Worm (Caenorhabditis elegans): Measurements from ENCODE around the gene rog-1.
A peak's percentile ranks its signal among the peaks of the same experiment; 100 is the strongest.

The rog-1 gene

DNA sequence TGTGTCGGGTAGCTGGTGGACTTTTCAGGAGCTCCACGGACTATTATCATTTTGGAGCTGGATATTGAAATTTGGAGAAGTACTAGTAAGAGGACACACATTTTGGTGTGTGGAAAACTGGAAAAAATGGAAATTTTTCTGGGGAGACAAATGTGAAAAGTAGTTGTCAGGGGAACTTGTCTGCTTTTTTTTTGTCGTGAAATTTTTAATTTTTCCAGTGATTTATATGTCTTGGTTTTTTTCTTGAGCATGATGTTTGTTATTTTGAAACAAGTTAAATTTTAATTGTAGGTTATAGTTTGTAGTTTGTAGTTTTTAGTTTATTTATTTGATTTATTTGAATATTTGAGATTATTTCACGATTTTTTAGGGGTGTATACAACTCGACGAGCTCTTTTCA lies 10.5 kb upstream of the rog-1 start, which contains the start of gene F54D12.7:
Gene F54D12.7, minus strand, starts transcription at position 101 of the 400 bp plus-strand sequence.
- no peak for TF ChIP-seq F37B4.10 (GFP tag; IDR thresholded peaks at IDR 0.05)
- TF ChIP-seq hmg-1.2 (GFP tag; IDR thresholded peaks at IDR 0.05), result no peak
- no peak for TF ChIP-seq ccch-3 (GFP tag; optimal IDR thresholded peaks at IDR 0.05)
- TF ChIP-seq F22D6.2 (tag; optimal IDR thresholded peaks at IDR 0.05), result no peak
- TF ChIP-seq D2030.7 (GFP tag; IDR thresholded peaks at IDR 0.05), result no peak
- no peak for TF ChIP-seq F57C9.4 (tag; optimal IDR thresholded peaks at IDR 0.05)
- TF ChIP-seq ztf-6 (GFP tag; IDR thresholded peaks at IDR 0.05), result no peak
- no peak for TF ChIP-seq Y95B8A.8 (GFP tag; IDR thresholded peaks at IDR 0.05)
- no peak for TF ChIP-seq repo-1 (tag; optimal IDR thresholded peaks at IDR 0.05)
- no peak for TF ChIP-seq ama-1 (optimal IDR thresholded peaks at IDR 0.05)
- TF ChIP-seq ama-1 (GFP tag; optimal IDR thresholded peaks at IDR 0.05), result no peak
- no peak for TF ChIP-seq die-1 (tag; optimal IDR thresholded peaks at IDR 0.05)
- no peak for TF ChIP-seq ceh-79 (tag; optimal IDR thresholded peaks at IDR 0.05)

DNA sequence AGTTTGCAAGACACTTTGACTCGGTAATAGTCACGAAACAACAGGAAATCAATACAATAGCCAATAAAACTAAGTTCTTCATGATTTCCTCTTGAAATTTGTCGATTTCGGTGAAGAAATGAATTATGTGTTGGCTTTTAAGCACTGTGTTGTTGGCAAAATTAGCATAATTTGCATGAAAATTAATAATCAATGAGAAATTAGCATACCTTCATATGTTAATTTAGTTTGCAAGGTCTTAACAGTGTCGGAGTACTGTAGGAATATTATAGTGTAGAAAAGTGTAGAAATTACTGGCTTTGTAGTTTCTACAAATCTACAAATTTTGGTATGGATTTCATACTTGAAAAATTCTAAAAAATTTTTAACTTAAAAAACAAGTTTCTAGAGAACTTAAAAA lies 6.8 kb upstream of the rog-1 start, which contains the start of gene F54D12.9:
Gene F54D12.9, minus strand, starts transcription at position 101 of the 400 bp plus-strand sequence.
- no peak for TF ChIP-seq mcd-1 (GFP tag; IDR thresholded peaks at IDR 0.05)
- no peak for TF ChIP-seq F52B5.7 (tag; optimal IDR thresholded peaks at IDR 0.05)
- TF ChIP-seq F33H1.4 (GFP tag; IDR thresholded peaks at IDR 0.05), result no peak
- TF ChIP-seq tbx-9 (tag; optimal IDR thresholded peaks at IDR 0.05; ENCODE audit: borderline replicate concordance), result no peak
- TF ChIP-seq hmg-20 (GFP tag; IDR thresholded peaks at IDR 0.05), result no peak
- no peak for TF ChIP-seq dpff-1 (tag; optimal IDR thresholded peaks at IDR 0.05)
- TF ChIP-seq Y53F4B.3 (GFP tag; IDR thresholded peaks at IDR 0.05), result no peak
- no peak for TF ChIP-seq lsl-1 (GFP tag; optimal IDR thresholded peaks at IDR 0.05)
- TF ChIP-seq sptf-2 (GFP tag; optimal IDR thresholded peaks at IDR 0.05), result no peak
- TF ChIP-seq ZK185.1 (tag; optimal IDR thresholded peaks at IDR 0.05; ENCODE audit: poor library complexity, severe bottlenecking), result no peak
- no peak for TF ChIP-seq pbrm-1 (GFP tag; IDR thresholded peaks at IDR 0.05)
- no peak for TF ChIP-seq dpl-1 (GFP tag; optimal IDR thresholded peaks at IDR 0.05)
- no peak for TF ChIP-seq ztf-22 (GFP tag; optimal IDR thresholded peaks at IDR 0.05)
- TF ChIP-seq nhr-179 (tag; optimal IDR thresholded peaks at IDR 0.05), result no peak

DNA sequence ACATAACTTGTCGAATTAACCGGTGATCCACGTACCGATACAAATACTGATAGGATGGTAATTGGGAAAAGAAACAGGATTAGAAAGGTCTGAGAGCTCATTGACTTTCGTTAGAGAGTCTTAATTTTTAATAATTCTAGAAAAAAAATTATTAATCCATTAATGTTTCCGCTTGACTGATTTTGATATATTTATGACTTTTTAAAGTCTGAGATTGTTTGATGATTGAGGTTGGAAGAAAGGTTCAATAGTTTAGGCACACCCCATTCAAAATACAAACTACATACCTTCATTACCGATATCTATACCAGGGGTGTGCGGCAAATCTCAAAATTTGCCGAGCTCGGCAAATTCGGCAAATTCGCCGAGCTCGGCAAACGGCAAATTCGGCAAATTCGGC lies 3.5 kb upstream of the rog-1 start, which contains the start of gene F54D12.10:
Gene F54D12.10, minus strand, starts transcription at position 101 of the 400 bp plus-strand sequence.
- no peak for TF ChIP-seq F22D6.2 (tag; optimal IDR thresholded peaks at IDR 0.05)
- no peak for TF ChIP-seq egl-18 (GFP tag; IDR thresholded peaks at IDR 0.05)
- no peak for TF ChIP-seq attf-5 (GFP tag; optimal IDR thresholded peaks at IDR 0.05)
- no peak for TF ChIP-seq dpl-1 (GFP tag; optimal IDR thresholded peaks at IDR 0.05)
- no peak for TF ChIP-seq C06A6.2 (GFP tag; conservative IDR thresholded peaks at IDR 0.05)
- TF ChIP-seq nhr-80 (tag; optimal IDR thresholded peaks at IDR 0.05), result no peak
- TF ChIP-seq F49E8.2 (tag; optimal IDR thresholded peaks at IDR 0.05; ENCODE audit: insufficient read depth), result no peak
- no peak for TF ChIP-seq ama-1 (optimal IDR thresholded peaks at IDR 0.05)
- no peak for TF ChIP-seq ama-1 (GFP tag; optimal IDR thresholded peaks at IDR 0.05)

DNA sequence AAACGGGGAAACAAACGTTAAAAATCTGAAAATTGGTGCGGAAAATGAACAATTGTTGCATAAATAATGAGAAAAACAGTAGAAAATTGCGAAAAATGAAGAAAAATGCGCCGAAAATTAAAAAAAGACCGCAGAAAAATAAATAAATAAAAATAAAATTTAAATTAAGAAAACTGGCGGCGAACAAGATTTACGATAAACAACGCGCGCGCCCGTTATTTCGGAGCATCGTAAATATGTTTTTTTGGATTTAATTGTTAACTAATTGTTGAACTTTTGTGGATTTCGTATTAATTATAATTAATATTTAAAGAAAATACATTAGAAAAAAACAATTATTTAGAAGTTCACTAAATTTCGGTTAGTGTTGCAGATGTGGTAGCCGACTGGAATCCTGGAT lies 2.0 kb upstream of the rog-1 start:
- TF ChIP-seq F49E8.2 (tag; optimal IDR thresholded peaks at IDR 0.05; ENCODE audit: insufficient read depth) (no peak), snpc-3.4 (tag; optimal IDR thresholded peaks at IDR 0.05) (no peak), attf-3 (GFP tag; conservative IDR thresholded peaks at IDR 0.05) (peak; percentile 89), snpc-1.1 (tag; optimal IDR thresholded peaks at IDR 0.05; ENCODE audit: insufficient read depth) (no peak), efl-1 (GFP tag; optimal IDR thresholded peaks at IDR 0.05) (peak; percentile 4), T26A5.8 (tag; optimal IDR thresholded peaks at IDR 0.05) (no peak)
